Fruit fly (Drosophila melanogaster): ENCODE measurements around the gene Tcs6.

dm6 chr3R:26042131-26042885, 15.7 kb downstream of the Tcs6 start:
- no peak for TF ChIP-seq CG8478 (optimal IDR thresholded peaks at IDR 0.05)
- TF ChIP-seq CTCF (optimal IDR thresholded peaks at IDR 0.05): no peak

All from S2 (cell line).